Worm (Caenorhabditis elegans) whole organism, L3 larva: ENCODE measurements around the gene alp-1.

Experiments used
- R02D3.7 ChIP-seq: fragments of 150-350 bp; optimal IDR thresholded peaks from 2 replicates; lab custom pipeline; 2014; ENCODE audit warnings: missing biosample characterization, missing genetic modification characterization
- ama-1 ChIP-seq: fragments of 150-350 bp; optimal IDR thresholded peaks from 2 replicates; lab custom pipeline; 2018
- ceh-16 ChIP-seq: sonication (generic microtip); optimal IDR thresholded peaks from 2 replicates; lab custom pipeline; 2017; ENCODE audit warnings: missing biosample characterization, missing genetic modification characterization
- ceh-28 ChIP-seq: fragments of 150-350 bp; optimal IDR thresholded peaks from 2 replicates; lab custom pipeline; 2014; ENCODE audit warnings: missing biosample characterization, missing genetic modification reagents, missing genetic modification characterization
- ceh-82 ChIP-seq: fragments of 150-350 bp; optimal IDR thresholded peaks from 2 replicates; lab custom pipeline; 2014; ENCODE audit warnings: missing biosample characterization, missing genetic modification characterization
- ceh-9 ChIP-seq: sonication (generic microtip); optimal IDR thresholded peaks from 2 replicates; lab custom pipeline; 2018; ENCODE audit warnings: missing biosample characterization, missing genetic modification characterization
- egl-27 ChIP-seq: sonication (generic microtip); optimal IDR thresholded peaks from 4 replicates; lab custom pipeline; 2017; ENCODE audit warnings: missing biosample characterization, missing genetic modification reagents, missing genetic modification characterization
- egl-5 ChIP-seq: fragments of 150-350 bp; optimal IDR thresholded peaks from 2 replicates; lab custom pipeline; 2017; ENCODE audit warnings: missing biosample characterization, missing genetic modification reagents, missing genetic modification characterization, inconsistent platforms
- elt-1 ChIP-seq: fragments of 150-350 bp; optimal IDR thresholded peaks from 2 replicates; lab custom pipeline; 2014; ENCODE audit warnings: missing biosample characterization, missing genetic modification characterization
- elt-2 ChIP-seq: sonication (generic microtip); optimal IDR thresholded peaks from 2 replicates; lab custom pipeline; 2016; ENCODE audit warnings: missing genetic modification reagents, mild to moderate bottlenecking, missing genetic modification characterization, missing compliant biosample characterization
- elt-3 ChIP-seq, 3 experiments: fragments of 150-350 bp in 1 of 3; sonication (generic microtip) in 2 of 3; optimal IDR thresholded peaks; 2 replicates in 2 of 3; 4 replicates in 1 of 3; lab custom pipeline; 2014 to 2017; ENCODE audit warnings: missing biosample characterization in 3 of 3, missing genetic modification characterization in 3 of 3
- eor-1 ChIP-seq, 2 experiments: fragments of 150-350 bp; optimal IDR thresholded peaks; 2 replicates each; lab custom pipeline; 2014 to 2018; ENCODE audit warnings: missing biosample characterization in 2 of 2, missing genetic modification characterization in 2 of 2
- fkh-10 ChIP-seq: sonication (generic microtip); optimal IDR thresholded peaks from 2 replicates; lab custom pipeline; 2017; ENCODE audit warnings: missing biosample characterization, missing genetic modification reagents, missing genetic modification characterization
- fkh-2 ChIP-seq: fragments of 150-350 bp; optimal IDR thresholded peaks from 2 replicates; lab custom pipeline; 2014; ENCODE audit warnings: missing biosample characterization, missing genetic modification reagents, missing genetic modification characterization
- fos-1 ChIP-seq: fragments of 150-350 bp; optimal IDR thresholded peaks from 2 replicates; lab custom pipeline; 2014; ENCODE audit warnings: missing biosample characterization, missing genetic modification characterization
- hmg-11 ChIP-seq: sonication (generic microtip); optimal IDR thresholded peaks from 2 replicates; lab custom pipeline; 2016; ENCODE audit warnings: missing genetic modification characterization, missing compliant biosample characterization
- jun-1 ChIP-seq: fragments of 150-350 bp; optimal IDR thresholded peaks from 2 replicates; lab custom pipeline; 2014; ENCODE audit warnings: missing biosample characterization, missing genetic modification reagents, missing genetic modification characterization
- lin-15B ChIP-seq: fragments of 150-350 bp; optimal IDR thresholded peaks from 2 replicates; lab custom pipeline; 2014; ENCODE audit warnings: missing biosample characterization, missing genetic modification characterization
- lin-39 ChIP-seq: fragments of 150-350 bp; optimal IDR thresholded peaks from 2 replicates; lab custom pipeline; 2018; ENCODE audit warnings: missing biosample characterization, missing genetic modification reagents, missing genetic modification characterization
- lsy-12 ChIP-seq: sonication (generic microtip); optimal IDR thresholded peaks from 2 replicates; lab custom pipeline; 2016; ENCODE audit warnings: mild to moderate bottlenecking, missing genetic modification characterization, missing compliant biosample characterization
- mdl-1 ChIP-seq: fragments of 150-350 bp; optimal IDR thresholded peaks from 2 replicates; lab custom pipeline; 2014; ENCODE audit warnings: missing biosample characterization, missing genetic modification characterization
- mml-1 ChIP-seq: fragments of 150-350 bp; sonication (generic microtip); optimal IDR thresholded peaks from 3 replicates; lab custom pipeline; 2014; ENCODE audit warnings: missing biosample characterization, missing genetic modification characterization
- nfya-1 ChIP-seq: sonication (generic microtip); optimal IDR thresholded peaks from 2 replicates; lab custom pipeline; 2017; ENCODE audit warnings: missing genetic modification characterization, mild to moderate bottlenecking, missing compliant biosample characterization, antibody characterized with exemption, moderate library complexity; ENCODE audit not compliant: insufficient read depth
- nhr-11 ChIP-seq: fragments of 150-350 bp; optimal IDR thresholded peaks from 2 replicates; lab custom pipeline; 2014; ENCODE audit warnings: missing biosample characterization, missing genetic modification characterization
- nhr-12 ChIP-seq: fragments of 150-350 bp; optimal IDR thresholded peaks from 2 replicates; lab custom pipeline; 2014; ENCODE audit warnings: missing biosample characterization, missing genetic modification characterization
- nhr-23 ChIP-seq: fragments of 150-350 bp; optimal IDR thresholded peaks from 2 replicates; lab custom pipeline; 2014; ENCODE audit warnings: missing biosample characterization, missing genetic modification reagents, missing genetic modification characterization
- nhr-237 ChIP-seq: fragments of 150-350 bp; optimal IDR thresholded peaks from 2 replicates; lab custom pipeline; 2014; ENCODE audit warnings: missing biosample characterization, missing genetic modification characterization
- nhr-25 ChIP-seq: sonication (generic microtip); optimal IDR thresholded peaks from 2 replicates; lab custom pipeline; 2017; ENCODE audit warnings: missing biosample characterization, missing genetic modification characterization
- nhr-28 ChIP-seq: fragments of 150-350 bp; optimal IDR thresholded peaks from 2 replicates; lab custom pipeline; 2014; ENCODE audit warnings: missing biosample characterization, missing genetic modification characterization
- nhr-43 ChIP-seq: sonication (generic microtip); optimal IDR thresholded peaks from 2 replicates; lab custom pipeline; 2016; ENCODE audit warnings: mild to moderate bottlenecking, missing genetic modification characterization, missing compliant biosample characterization; ENCODE audit not compliant: poor library complexity, severe bottlenecking
- nhr-76 ChIP-seq: fragments of 150-350 bp; sonication (generic microtip); optimal IDR thresholded peaks from 5 replicates; lab custom pipeline; 2014; ENCODE audit warnings: missing biosample characterization, missing genetic modification characterization
- nhr-77 ChIP-seq: fragments of 150-350 bp; optimal IDR thresholded peaks from 2 replicates; lab custom pipeline; 2014; ENCODE audit warnings: missing biosample characterization, missing genetic modification characterization
- pha-4 ChIP-seq: fragments of 150-350 bp; optimal IDR thresholded peaks from 2 replicates; lab custom pipeline; 2014; ENCODE audit warnings: missing biosample characterization, missing genetic modification reagents, missing genetic modification characterization
- sea-2 ChIP-seq: fragments of 150-350 bp; sonication (generic microtip); optimal IDR thresholded peaks from 4 replicates; lab custom pipeline; 2014; ENCODE audit warnings: missing biosample characterization, missing genetic modification reagents, missing genetic modification characterization
- skn-1 ChIP-seq: fragments of 150-350 bp; optimal IDR thresholded peaks from 2 replicates; lab custom pipeline; 2014; ENCODE audit warnings: missing biosample characterization, missing genetic modification characterization
- snpc-4 ChIP-seq: fragments of 150-350 bp; optimal IDR thresholded peaks from 2 replicates; lab custom pipeline; 2014; ENCODE audit warnings: missing biosample characterization, missing genetic modification characterization
- tbx-2 ChIP-seq: sonication (generic microtip); optimal IDR thresholded peaks from 2 replicates; lab custom pipeline; 2016; ENCODE audit warnings: mild to moderate bottlenecking, missing genetic modification characterization, missing compliant biosample characterization
- unc-39 ChIP-seq: sonication (generic microtip); optimal IDR thresholded peaks from 4 replicates; lab custom pipeline; 2017; ENCODE audit warnings: missing biosample characterization, missing genetic modification characterization
- zag-1 ChIP-seq: fragments of 150-350 bp; optimal IDR thresholded peaks from 2 replicates; lab custom pipeline; 2014; ENCODE audit warnings: missing biosample characterization, missing genetic modification characterization
- ztf-11 ChIP-seq: fragments of 150-350 bp; optimal IDR thresholded peaks from 2 replicates; lab custom pipeline; 2014; ENCODE audit warnings: missing biosample characterization, missing genetic modification characterization
- ztf-4 ChIP-seq: fragments of 150-350 bp; optimal IDR thresholded peaks from 2 replicates; lab custom pipeline; 2014; ENCODE audit warnings: missing biosample characterization, missing genetic modification characterization

The alp-1 gene

DNA sequence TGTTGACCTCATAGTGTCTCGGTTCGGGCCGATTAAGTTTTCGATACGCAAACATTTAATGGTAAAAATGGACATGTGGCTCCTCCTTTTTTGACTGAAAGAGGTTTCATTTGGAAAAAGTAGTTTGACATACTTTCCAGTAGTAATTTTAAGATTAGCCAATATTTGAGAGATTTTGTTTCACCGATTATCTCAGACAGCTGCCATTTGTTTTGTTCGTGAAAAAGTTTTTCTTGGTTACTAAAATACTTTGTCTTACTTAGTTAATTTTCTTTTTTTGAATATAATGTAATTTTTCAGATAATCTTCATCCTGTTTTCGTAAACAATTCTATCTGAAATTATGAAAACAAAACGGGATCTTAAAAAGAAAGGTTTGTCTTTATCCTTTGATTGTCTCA is 33.9 kb downstream of the alp-1 start, which contains the start of gene C09G9.5:
C09G9.5 (plus strand) TSS at position 301 of the 400 bp plus-strand sequence.
- no peak for TF ChIP-seq mml-1 (tag; lab: Kevin White, UChicago)
- TF ChIP-seq nhr-76 (tag; lab: Kevin White, UChicago): no peak
- no peak for TF ChIP-seq ama-1
- no peak for TF ChIP-seq fkh-10 (GFP tag; lab: Kevin White, UChicago)

DNA sequence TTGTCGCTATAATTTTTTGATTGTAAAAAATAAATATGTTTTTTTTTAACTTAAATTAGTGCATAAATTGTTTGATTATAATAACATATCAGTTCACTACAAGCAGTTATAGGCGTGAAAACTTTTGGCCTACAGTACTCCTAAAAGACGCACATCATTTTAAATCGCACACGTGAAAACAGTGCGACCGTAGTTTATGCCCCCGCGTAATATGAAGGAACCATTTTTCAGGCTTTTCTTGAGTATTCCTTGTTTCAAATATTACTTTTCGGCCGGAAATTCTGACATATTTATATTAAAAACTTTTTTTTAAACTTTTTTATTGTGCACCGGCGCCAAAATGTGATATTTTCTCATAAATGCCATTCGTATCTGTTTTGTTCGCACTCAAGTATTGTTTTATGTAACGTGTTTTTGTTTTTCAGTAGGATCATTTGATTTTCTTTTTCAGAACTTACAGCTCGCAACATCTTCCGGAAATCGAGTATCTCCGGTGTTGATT is 36.3 kb downstream of the alp-1 start, which contains the start of gene oma-1:
oma-1 (plus strand) TSS at position 452 of the 502 bp plus-strand sequence.
- TF ChIP-seq elt-2 (tag; lab: Kevin White, UChicago) (no peak), ceh-9 (no peak), nhr-12 (tag; lab: Kevin White, UChicago) (no peak), ztf-11 (tag; lab: Kevin White, UChicago) (no peak), pha-4 (tag; lab: Kevin White, UChicago) (no peak), skn-1 (tag; lab: Kevin White, UChicago) (no peak), elt-3 (tag; optimal IDR thresholded peaks at IDR 0.05; lab: Kevin White, UChicago) (no peak), mdl-1 (tag; lab: Kevin White, UChicago) (no peak), lin-39 (tag; lab: Kevin White, UChicago) (no peak), fkh-2 (no peak), eor-1 (tag; optimal IDR thresholded peaks at IDR 0.05; lab: Kevin White, UChicago) (no peak)

DNA sequence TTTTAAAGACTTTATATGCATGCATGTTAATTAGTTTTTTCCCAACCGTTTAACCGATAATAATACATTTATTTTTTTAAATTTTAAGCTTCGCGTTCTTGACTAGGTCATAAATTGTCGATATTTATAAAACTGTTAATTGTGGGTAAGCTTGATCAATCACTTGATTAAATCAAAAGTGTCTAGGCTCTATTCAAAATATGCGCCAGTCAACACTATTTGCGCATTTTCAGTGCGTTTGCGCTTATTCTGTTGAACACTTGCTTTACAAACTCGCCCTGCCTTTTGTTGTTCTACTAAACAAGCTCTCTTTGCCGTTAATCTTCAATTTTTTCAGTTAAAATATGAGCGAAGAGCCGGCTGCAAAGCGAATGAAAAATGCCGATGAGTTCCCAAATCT is 38.8 kb downstream of the alp-1 start, which contains the start of gene spr-2:
spr-2 (plus strand) TSS at position 332 of the 400 bp plus-strand sequence.
- TF ChIP-seq tbx-2 (tag; lab: Kevin White, UChicago): peak; percentile 18
- peak; percentile 63 for TF ChIP-seq nhr-43 (tag; lab: Kevin White, UChicago)
- peak; percentile 65 for TF ChIP-seq lin-15B (tag; lab: Kevin White, UChicago)
- TF ChIP-seq nfya-1 (tag; lab: Kevin White, UChicago): peak; percentile 68
- no peak for TF ChIP-seq ceh-28
- peak; percentile 13 for TF ChIP-seq lin-39 (tag; lab: Kevin White, UChicago)
- TF ChIP-seq nhr-23 (tag; lab: Kevin White, UChicago): peak; percentile 80
- TF ChIP-seq hmg-11: peak; percentile 60
- peak; percentile 36 for TF ChIP-seq elt-2 (tag; lab: Kevin White, UChicago)
- peak; percentile 32 for TF ChIP-seq elt-1 (tag; lab: Kevin White, UChicago)
- TF ChIP-seq pha-4 (tag; lab: Kevin White, UChicago): peak; percentile 88
- TF ChIP-seq ztf-11 (tag; lab: Kevin White, UChicago): no peak
- no peak for TF ChIP-seq ztf-4 (tag; lab: Kevin White, UChicago)
- peak; percentile 85 for TF ChIP-seq snpc-4
- peak; percentile 34 for TF ChIP-seq nhr-25 (tag; lab: Kevin White, UChicago)
- TF ChIP-seq jun-1 (tag; lab: Kevin White, UChicago): peak; percentile 19
- no peak for TF ChIP-seq fkh-2

DNA sequence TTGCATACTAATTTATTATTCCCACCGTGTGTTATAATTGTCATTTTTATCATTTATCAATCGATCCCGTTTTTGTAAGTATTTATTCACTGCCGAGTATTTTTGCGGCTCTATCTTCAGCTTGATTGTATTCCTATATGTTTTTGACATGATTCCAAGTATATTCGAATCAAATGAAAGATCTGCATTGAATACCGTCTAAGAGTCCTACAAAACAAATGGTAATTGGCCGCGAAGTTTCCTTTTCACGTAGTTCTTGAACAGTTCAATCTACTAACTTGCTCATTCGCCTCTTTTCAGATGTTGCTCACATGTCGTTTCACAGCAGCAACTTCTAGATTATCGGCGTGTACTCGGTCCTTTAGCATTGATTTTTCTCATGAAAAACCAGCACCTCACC is 40.3 kb downstream of the alp-1 start, which contains the start of gene C27B7.2:
C27B7.2 (plus strand) TSS at position 301 of the 400 bp plus-strand sequence.
- no peak for TF ChIP-seq ceh-16 (tag; lab: Kevin White, UChicago)
- TF ChIP-seq snpc-4: no peak
- TF ChIP-seq R02D3.7 (tag; lab: Kevin White, UChicago): no peak
- no peak for TF ChIP-seq unc-39
- no peak for TF ChIP-seq mdl-1 (tag; lab: Kevin White, UChicago)
- no peak for TF ChIP-seq lsy-12 (tag; lab: Kevin White, UChicago)
- peak; percentile 54 for TF ChIP-seq ama-1

DNA sequence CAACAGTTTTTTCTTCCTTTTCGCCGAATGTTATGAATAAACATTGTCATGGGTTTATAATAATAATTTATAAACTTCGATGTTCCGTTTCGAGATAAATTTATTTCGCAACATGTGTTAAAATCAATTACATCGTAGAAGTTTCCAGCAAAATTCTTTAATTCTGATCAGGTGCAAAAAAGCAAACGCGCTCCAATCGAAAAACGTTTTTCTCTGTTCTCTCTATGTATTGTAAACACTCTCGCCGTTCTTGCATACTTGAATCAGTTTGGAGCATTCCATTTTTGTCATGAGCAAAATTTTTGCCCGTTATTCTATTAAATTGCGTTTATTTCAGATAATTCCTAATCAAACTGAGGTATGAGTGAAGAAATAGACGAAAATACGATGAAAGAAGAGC is 41.5 kb downstream of the alp-1 start, which contains the start of gene rad-54.L2:
rad-54.L2 (plus strand) TSS at position 332 of the 400 bp plus-strand sequence.
- TF ChIP-seq nhr-12 (tag; lab: Kevin White, UChicago): no peak
- peak; percentile 18 for TF ChIP-seq nhr-23 (tag; lab: Kevin White, UChicago)
- TF ChIP-seq ceh-28: peak; percentile 54
- no peak for TF ChIP-seq nhr-77
- no peak for TF ChIP-seq fos-1 (tag; lab: Kevin White, UChicago)
- no peak for TF ChIP-seq elt-3 (tag; optimal IDR thresholded peaks at IDR 0.05; lab: Kevin White, UChicago)
- no peak for TF ChIP-seq ceh-82 (tag; lab: Kevin White, UChicago)
- TF ChIP-seq nfya-1 (tag; lab: Kevin White, UChicago): peak; percentile 74
- TF ChIP-seq egl-5 (tag; lab: Kevin White, UChicago): peak; percentile 69
- TF ChIP-seq ama-1: peak; percentile 20
- TF ChIP-seq jun-1 (tag; lab: Kevin White, UChicago): peak; percentile 26
- TF ChIP-seq mml-1 (tag; lab: Kevin White, UChicago): no peak
- no peak for TF ChIP-seq sea-2 (GFP tag; lab: Kevin White, UChicago)
- TF ChIP-seq egl-27 (tag; lab: Kevin White, UChicago): no peak
- TF ChIP-seq eor-1 (tag; optimal IDR thresholded peaks at IDR 0.05; lab: Kevin White, UChicago): no peak
- TF ChIP-seq nhr-25 (tag; lab: Kevin White, UChicago): peak; percentile 71
- TF ChIP-seq nhr-28 (tag; lab: Kevin White, UChicago): no peak
- TF ChIP-seq elt-1 (tag; lab: Kevin White, UChicago): no peak
- no peak for TF ChIP-seq snpc-4
- peak; percentile 6 for TF ChIP-seq nhr-11 (tag; lab: Kevin White, UChicago)
- peak; percentile 57 for TF ChIP-seq ztf-4 (tag; lab: Kevin White, UChicago)
- no peak for TF ChIP-seq tbx-2 (tag; lab: Kevin White, UChicago)
- TF ChIP-seq unc-39: no peak
- TF ChIP-seq ceh-16 (tag; lab: Kevin White, UChicago): no peak
- peak; percentile 99 for TF ChIP-seq pha-4 (tag; lab: Kevin White, UChicago)
- TF ChIP-seq nhr-237 (tag; lab: Kevin White, UChicago): no peak
- peak; percentile 28 for TF ChIP-seq lin-39 (tag; lab: Kevin White, UChicago)
- no peak for TF ChIP-seq mdl-1 (tag; lab: Kevin White, UChicago)
- no peak for TF ChIP-seq R02D3.7 (tag; lab: Kevin White, UChicago)
- TF ChIP-seq zag-1 (tag; lab: Kevin White, UChicago): no peak
